ENCODE assay signal across 4 fruit fly cellular contexts in genomic region chr2L:19201841-19202240, dm6.
TF ChIP-seq lines count a peak whose summit lies in the region.

No protein-coding gene starts in this region.

- TF ChIP-seq CTCF in whole organism, embryonic (GFP tag; optimal IDR thresholded peaks at IDR 0.05; lab: Kevin White, UChicago), result no peak

TF ChIP-seq in whole organism, embryonic, 481 proteins besides CTCF, POLR2A, EP300 and RAD21 (continues in another document):
- TF ChIP-seq CG17802 (tag; optimal IDR thresholded peaks at IDR 0.05; lab: Kevin White, UChicago) (no peak), dmrt99B (tag; optimal IDR thresholded peaks at IDR 0.05; lab: Kevin White, UChicago) (peak; percentile 9), wek (GFP tag; optimal IDR thresholded peaks at IDR 0.05; lab: Kevin White, UChicago) (no peak), esg (GFP tag; conservative IDR thresholded peaks at IDR 0.05; lab: Robert Waterston, UW) (peak; percentile 12; the same call in 1 of the 2 replicates), ci (GFP tag; IDR thresholded peaks at IDR 0.05; lab: Robert Waterston, UW) (peak; percentile 36; the same call in 1 of the 3 replicates), Sox102F (GFP tag; optimal IDR thresholded peaks at IDR 0.05; lab: Kevin White, UChicago) (peak; percentile 4), h (optimal IDR thresholded peaks at IDR 0.05; lab: Kevin White, UChicago) (no peak), CG17328 (GFP tag; IDR thresholded peaks at IDR 0.05; lab: Robert Waterston, UW) (peak; percentile 46; the same call in 1 of the 2 replicates), Ets97D (GFP tag; optimal IDR thresholded peaks at IDR 0.05; lab: Kevin White, UChicago) (no peak), odd (GFP tag; optimal IDR thresholded peaks at IDR 0.05; lab: Kevin White, UChicago) (no peak), CHES-1-like (GFP tag; optimal IDR thresholded peaks at IDR 0.05; lab: Kevin White, UChicago) (no peak), Dip2 (GFP tag; IDR thresholded peaks at IDR 0.05; lab: Robert Waterston, UW) (no peak), pan (optimal IDR thresholded peaks at IDR 0.05; lab: Kevin White, UChicago) (no peak), pan (GFP tag; optimal IDR thresholded peaks at IDR 0.05 in 1 of 2, IDR thresholded peaks at IDR 0.05 in 1 of 2) (no peak), zf30C (GFP tag; optimal IDR thresholded peaks at IDR 0.05; lab: Kevin White, UChicago) (no peak), CG5953 (GFP tag; IDR thresholded peaks at IDR 0.05; lab: Robert Waterston, UW) (no peak), CG11695 (GFP tag; IDR thresholded peaks at IDR 0.05; lab: Robert Waterston, UW) (no peak), Sin3A (optimal IDR thresholded peaks at IDR 0.05; lab: Kevin White, UChicago) (no peak), CG9727 (GFP tag; optimal IDR thresholded peaks at IDR 0.05; lab: Kevin White, UChicago) (no peak), NK7.1 (GFP tag; optimal IDR thresholded peaks at IDR 0.05; lab: Kevin White, UChicago) (no peak), sisA (GFP tag; IDR thresholded peaks at IDR 0.05; lab: Robert Waterston, UW) (peak; percentile 46), D19B (GFP tag; optimal IDR thresholded peaks at IDR 0.05; lab: Kevin White, UChicago) (no peak), CG11504 (tag; optimal IDR thresholded peaks at IDR 0.05; lab: Kevin White, UChicago) (peak; percentile 9)

TF ChIP-seq in whole organism, prepupa, 60 proteins besides CTCF, POLR2A, EP300 and RAD21 (continues in another document):
- TF ChIP-seq CG15336 (GFP tag; IDR thresholded peaks at IDR 0.05; lab: Robert Waterston, UW) (peak; percentile 67), CG11902 (GFP tag; optimal IDR thresholded peaks at IDR 0.05; lab: Kevin White, UChicago) (no peak), Sox14 (GFP tag; optimal IDR thresholded peaks at IDR 0.05; lab: Kevin White, UChicago) (peak; percentile 68), eg (GFP tag; IDR thresholded peaks at IDR 0.05; lab: Robert Waterston, UW) (peak; percentile 56; the same call in 2 of the 3 replicates), Ets96B (tag; optimal IDR thresholded peaks at IDR 0.05; lab: Kevin White, UChicago) (peak; percentile 65), CG9139 (GFP tag; optimal IDR thresholded peaks at IDR 0.05; lab: Kevin White, UChicago) (no peak), CG6854 (GFP tag; optimal IDR thresholded peaks at IDR 0.05; lab: Kevin White, UChicago) (no peak), net (GFP tag; optimal IDR thresholded peaks at IDR 0.05; lab: Kevin White, UChicago) (peak; percentile 62), ss (GFP tag; optimal IDR thresholded peaks at IDR 0.05; lab: Kevin White, UChicago) (peak in 1 of 2 experiments; percentile 2), topi (GFP tag; optimal IDR thresholded peaks at IDR 0.05; lab: Kevin White, UChicago) (peak; percentile 58), Met (GFP tag; optimal IDR thresholded peaks at IDR 0.05; lab: Kevin White, UChicago) (peak; percentile 77), CG3919 (GFP tag; optimal IDR thresholded peaks at IDR 0.05; lab: Kevin White, UChicago) (peak; percentile 81), CG3032 (tag; optimal IDR thresholded peaks at IDR 0.05; lab: Kevin White, UChicago) (peak; percentile 62), CG11294 (GFP tag; IDR thresholded peaks at IDR 0.05; lab: Robert Waterston, UW) (0 out of 2 replicates have a peak, but pooled peaks have one; percentile 13), vri (GFP tag; optimal IDR thresholded peaks at IDR 0.05; lab: Kevin White, UChicago) (peak; percentile 46), salr (GFP tag; optimal IDR thresholded peaks at IDR 0.05; lab: Kevin White, UChicago) (peak in 1 of 2 experiments; percentile 33), fd85E (GFP tag; optimal IDR thresholded peaks at IDR 0.05; lab: Kevin White, UChicago) (no peak), Hr38 (GFP tag; optimal IDR thresholded peaks at IDR 0.05; lab: Kevin White, UChicago) (no peak), CG11762 (GFP tag; optimal IDR thresholded peaks at IDR 0.05; lab: Kevin White, UChicago; ENCODE audit: insufficient read depth) (no peak), fkh (GFP tag; optimal IDR thresholded peaks at IDR 0.05; lab: Kevin White, UChicago) (no peak), CG6792 (GFP tag; optimal IDR thresholded peaks at IDR 0.05; lab: Kevin White, UChicago) (peak; percentile 52), CG1621 (tag; optimal IDR thresholded peaks at IDR 0.05; lab: Kevin White, UChicago) (peak; percentile 18), dac (GFP tag; optimal IDR thresholded peaks at IDR 0.05; lab: Kevin White, UChicago) (no peak)

TF ChIP-seq in whole organism, pupa, 21 proteins besides CTCF, POLR2A, EP300 and RAD21:
- TF ChIP-seq CG14655 (GFP tag; optimal IDR thresholded peaks at IDR 0.05; lab: Kevin White, UChicago) (peak; percentile 81), fd96Ca (GFP tag; IDR thresholded peaks at IDR 0.05; lab: Robert Waterston, UW) (peak; percentile 38; the same call in 1 of the 3 replicates), CG9948 (tag; optimal IDR thresholded peaks at IDR 0.05; lab: Kevin White, UChicago) (peak; percentile 69), D1 (tag; optimal IDR thresholded peaks at IDR 0.05; lab: Kevin White, UChicago) (no peak), Snoo (tag; optimal IDR thresholded peaks at IDR 0.05; lab: Kevin White, UChicago) (peak; percentile 30), CG17806 (tag; optimal IDR thresholded peaks at IDR 0.05; lab: Kevin White, UChicago) (peak; percentile 74), CG32121 (GFP tag; IDR thresholded peaks at IDR 0.05; lab: Robert Waterston, UW) (peak; percentile 62; the same call in 1 of the 2 replicates), Ets98B (GFP tag; IDR thresholded peaks at IDR 0.05; lab: Robert Waterston, UW) (peak; percentile 73), CG10348 (GFP tag; IDR thresholded peaks at IDR 0.05; lab: Robert Waterston, UW) (no peak), EcR (GFP tag; optimal IDR thresholded peaks at IDR 0.05; lab: Kevin White, UChicago) (no peak), CG34367 (tag; optimal IDR thresholded peaks at IDR 0.05; lab: Kevin White, UChicago) (peak; percentile 60), CG4496 (GFP tag; IDR thresholded peaks at IDR 0.05; lab: Robert Waterston, UW) (peak; percentile 73), CG13204 (GFP tag; optimal IDR thresholded peaks at IDR 0.05; lab: Kevin White, UChicago) (no peak), CG8159 (tag; optimal IDR thresholded peaks at IDR 0.05; lab: Kevin White, UChicago) (peak; percentile 67), CG12605 (GFP tag; IDR thresholded peaks at IDR 0.05; lab: Robert Waterston, UW) (peak; percentile 60), Pif1B (GFP tag; optimal IDR thresholded peaks at IDR 0.05; lab: Kevin White, UChicago) (peak; percentile 70), rn (GFP tag; IDR thresholded peaks at IDR 0.05; lab: Robert Waterston, UW) (peak; percentile 41; the same call in 1 of the 2 replicates), Pif1A (GFP tag; optimal IDR thresholded peaks at IDR 0.05; lab: Kevin White, UChicago) (peak; percentile 52), CG15710 (tag; optimal IDR thresholded peaks at IDR 0.05; lab: Kevin White, UChicago) (peak; percentile 52), gl (tag; optimal IDR thresholded peaks at IDR 0.05; lab: Kevin White, UChicago) (no peak), CG8301 (tag; optimal IDR thresholded peaks at IDR 0.05; lab: Kevin White, UChicago) (peak; percentile 69)

TF ChIP-seq in whole organism, wandering third instar larva, 38 proteins besides CTCF, POLR2A, EP300 and RAD21 (continues in another document):
- no peak for TF ChIP-seq dsf (GFP tag; optimal IDR thresholded peaks at IDR 0.05; lab: Kevin White, UChicago; ENCODE audit: borderline replicate concordance)
- TF ChIP-seq fru (GFP tag; optimal IDR thresholded peaks at IDR 0.05; lab: Kevin White, UChicago), result peak; percentile 75
- TF ChIP-seq dl (GFP tag; optimal IDR thresholded peaks at IDR 0.05; lab: Kevin White, UChicago; ENCODE audit: insufficient read depth in 1 of 2, partially characterized antibody in 2 of 2), result no peak
- peak; percentile 65 for TF ChIP-seq Sp1 (GFP tag; optimal IDR thresholded peaks at IDR 0.05; lab: Kevin White, UChicago)
- peak; percentile 67 for TF ChIP-seq OdsH (GFP tag; optimal IDR thresholded peaks at IDR 0.05; lab: Kevin White, UChicago)
- no peak for TF ChIP-seq Dif (GFP tag; optimal IDR thresholded peaks at IDR 0.05; lab: Kevin White, UChicago; ENCODE audit: partially characterized antibody)
- TF ChIP-seq rgr (GFP tag; optimal IDR thresholded peaks at IDR 0.05; lab: Kevin White, UChicago), result peak; percentile 71
- TF ChIP-seq Abd-B (GFP tag; optimal IDR thresholded peaks at IDR 0.05; lab: Kevin White, UChicago), result no peak
- peak; percentile 55 for TF ChIP-seq psq (GFP tag; optimal IDR thresholded peaks at IDR 0.05; lab: Kevin White, UChicago)
- TF ChIP-seq Jra (GFP tag; optimal IDR thresholded peaks at IDR 0.05; lab: Kevin White, UChicago), result peak; percentile 36
- peak; percentile 70 for TF ChIP-seq HLH106 (tag; optimal IDR thresholded peaks at IDR 0.05; lab: Kevin White, UChicago)
- TF ChIP-seq tai (GFP tag; optimal IDR thresholded peaks at IDR 0.05; lab: Kevin White, UChicago), result no peak
- TF ChIP-seq sv (GFP tag; optimal IDR thresholded peaks at IDR 0.05; lab: Kevin White, UChicago), result no peak
- no peak for TF ChIP-seq Myc (optimal IDR thresholded peaks at IDR 0.05; lab: Kevin White, UChicago)
- peak; percentile 51 for TF ChIP-seq woc (GFP tag; optimal IDR thresholded peaks at IDR 0.05; lab: Kevin White, UChicago)
- TF ChIP-seq dmrt93B (GFP tag; optimal IDR thresholded peaks at IDR 0.05; lab: Kevin White, UChicago), result peak; percentile 22
- peak; percentile 12 for TF ChIP-seq CG9705 (GFP tag; optimal IDR thresholded peaks at IDR 0.05; lab: Kevin White, UChicago)
- no peak for TF ChIP-seq pan (optimal IDR thresholded peaks at IDR 0.05; lab: Kevin White, UChicago)
- no peak for TF ChIP-seq Hr78 (GFP tag; optimal IDR thresholded peaks at IDR 0.05; lab: Kevin White, UChicago)
- TF ChIP-seq sage (GFP tag; optimal IDR thresholded peaks at IDR 0.05; lab: Kevin White, UChicago), result peak; percentile 64
- no peak for TF ChIP-seq CG32264 (GFP tag; optimal IDR thresholded peaks at IDR 0.05; lab: Kevin White, UChicago)
- peak; percentile 53 for TF ChIP-seq brk (GFP tag; optimal IDR thresholded peaks at IDR 0.05; lab: Kevin White, UChicago)
- no peak for TF ChIP-seq lola (GFP tag; optimal IDR thresholded peaks at IDR 0.05; lab: Kevin White, UChicago)
- TF ChIP-seq GATAd (GFP tag; optimal IDR thresholded peaks at IDR 0.05; lab: Kevin White, UChicago), result no peak
- TF ChIP-seq Hr83 (GFP tag; optimal IDR thresholded peaks at IDR 0.05; lab: Kevin White, UChicago; ENCODE audit: poor library complexity, severe bottlenecking), result no peak
- no peak for TF ChIP-seq N (GFP tag; optimal IDR thresholded peaks at IDR 0.05; lab: Kevin White, UChicago)
- TF ChIP-seq Dfd (GFP tag; optimal IDR thresholded peaks at IDR 0.05; lab: Kevin White, UChicago), result no peak
- TF ChIP-seq foxo (GFP tag; optimal IDR thresholded peaks at IDR 0.05; lab: Kevin White, UChicago), result peak in 1 of 2 experiments; percentile 75
- TF ChIP-seq Rel (GFP tag; optimal IDR thresholded peaks at IDR 0.05; lab: Kevin White, UChicago), result peak; percentile 27
- no peak for TF ChIP-seq Rel (tag; optimal IDR thresholded peaks at IDR 0.05; lab: Kevin White, UChicago)
- TF ChIP-seq h (GFP tag; optimal IDR thresholded peaks at IDR 0.05; lab: Kevin White, UChicago), result peak; percentile 80
- TF ChIP-seq Hnf4 (GFP tag; optimal IDR thresholded peaks at IDR 0.05; lab: Kevin White, UChicago), result peak; percentile 60

Comparison
In these comparisons a context has a peak if more than half of its experiments do, and no peak if none do; other contexts are left out.
1. Of the 7 proteins assayed by ChIP-seq in both whole organism, embryonic and whole organism, prepupa: peak only in whole organism, embryonic: none; only in whole organism, prepupa: Blimp-1, Gug, Hr39 and Lpt; in both: Sox102F; in neither: 2.